Fruit fly (Drosophila melanogaster): ENCODE data around the gene CG7168.

DNA sequence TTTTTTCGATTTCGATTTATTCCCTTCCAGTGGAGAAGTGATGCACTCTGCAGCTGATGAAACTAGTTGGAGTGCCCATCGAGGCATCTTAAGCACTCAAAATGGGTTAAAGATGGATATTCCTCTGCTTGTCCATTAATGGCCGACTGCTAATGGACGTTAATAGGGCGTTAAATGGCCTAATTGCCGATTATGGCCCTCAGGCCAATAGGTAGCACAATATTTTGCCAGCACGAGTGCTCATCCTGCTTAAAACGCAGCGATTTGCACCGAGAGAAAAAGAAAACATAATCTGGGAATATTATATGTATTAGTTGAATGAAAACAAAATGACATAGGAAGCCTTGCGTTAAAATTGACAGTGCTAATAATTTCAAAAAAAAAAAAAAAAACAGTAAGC, 17.4 kb downstream of the CG7168 start, which contains the start of gene CG44158:
- no peak for TF ChIP-seq CG14655 (GFP tag; optimal IDR thresholded peaks at IDR 0.05)
- TF ChIP-seq CG9948 (tag; optimal IDR thresholded peaks at IDR 0.05) = no peak
- no peak for TF ChIP-seq Snoo (tag; optimal IDR thresholded peaks at IDR 0.05)
- TF ChIP-seq CG32121 (GFP tag; IDR thresholded peaks at IDR 0.05) = no peak
- no peak for TF ChIP-seq CG34367 (tag; optimal IDR thresholded peaks at IDR 0.05)
- no peak for TF ChIP-seq CG13204 (GFP tag; optimal IDR thresholded peaks at IDR 0.05)
- TF ChIP-seq CG17806 (tag; optimal IDR thresholded peaks at IDR 0.05) = no peak
